Worm (Caenorhabditis elegans): ENCODE data around the gene aat-6.
"Not testable (repeated sequence)": the region's sequence is repeated elsewhere in the genome, so short reads cannot be mapped to it uniquely, and the experiment has no call there.

ce11 chrV:11483580-11484092 lies 13.2 kb upstream of the aat-6 start, which contains the start of gene col-157:
- not testable (repeated sequence) for TF ChIP-seq unc-62 (GFP tag; optimal IDR thresholded peaks at IDR 0.05); snpc-4 (tag; optimal IDR thresholded peaks at IDR 0.05); lin-13 (tag; optimal IDR thresholded peaks at IDR 0.05); blmp-1 (tag; optimal IDR thresholded peaks at IDR 0.05); sem-2 (GFP tag; optimal IDR thresholded peaks at IDR 0.05)
